Worm (Caenorhabditis elegans) whole organism, early embryonic: Measurements from ENCODE around the gene col-13.

Experiments used
- B0310.2 ChIP-seq: sonication (generic microtip); optimal IDR thresholded peaks from 2 replicates; lab custom pipeline; 2016; ENCODE audit warnings: mild to moderate bottlenecking, missing genetic modification characterization, missing compliant biosample characterization
- F13C5.2 ChIP-seq: sonication (generic microtip); optimal IDR thresholded peaks from 2 replicates; lab custom pipeline; 2017; ENCODE audit warnings: mild to moderate bottlenecking, missing genetic modification characterization, inconsistent platforms, missing compliant biosample characterization
- aly-1 ChIP-seq: sonication (generic microtip); optimal IDR thresholded peaks from 2 replicates; lab custom pipeline; 2016; ENCODE audit warnings: missing genetic modification characterization, missing compliant biosample characterization
- ama-1 ChIP-seq: fragments of 150-350 bp; optimal IDR thresholded peaks from 2 replicates; lab custom pipeline; 2014
- ceh-13 ChIP-seq: fragments of 200-800 bp; sonication (Bioruptor generic); optimal IDR thresholded peaks from 2 replicates; lab custom pipeline; 2018; ENCODE audit warnings: mild to moderate bottlenecking, missing genetic modification characterization, missing compliant biosample characterization
- ceh-36 ChIP-seq: sonication (generic microtip); optimal IDR thresholded peaks from 2 replicates; lab custom pipeline; 2016; ENCODE audit warnings: missing genetic modification characterization, inconsistent platforms, missing compliant biosample characterization
- ets-7 ChIP-seq: sonication (generic microtip); optimal IDR thresholded peaks from 2 replicates; lab custom pipeline; 2016; ENCODE audit warnings: missing genotype, missing genetic modification characterization, missing compliant biosample characterization
- flt-1 ChIP-seq: fragments of 200-800 bp; sonication (Bioruptor generic); IDR thresholded peaks from 2 replicates; pipeline ENCODE4 v1.3.6; 2022; ENCODE audit warnings: missing genetic modification characterization, missing compliant biosample characterization
- hmbx-1 ChIP-seq: sonication (generic microtip); optimal IDR thresholded peaks from 2 replicates; lab custom pipeline; 2016; ENCODE audit warnings: mild to moderate bottlenecking, missing genetic modification characterization, missing compliant biosample characterization
- hmg-4 ChIP-seq: fragments of 200-800 bp; sonication (Bioruptor generic); optimal IDR thresholded peaks from 2 replicates; lab custom pipeline; 2018; ENCODE audit warnings: mild to moderate bottlenecking, missing genetic modification characterization, missing compliant biosample characterization
- hnd-1 ChIP-seq: sonication (generic microtip); optimal IDR thresholded peaks from 2 replicates; lab custom pipeline; 2016; ENCODE audit warnings: missing genetic modification characterization, missing compliant biosample characterization
- pes-1 ChIP-seq: fragments of 200-800 bp; sonication (Bioruptor generic); IDR thresholded peaks from 2 replicates; pipeline ENCODE4 v1.3.6; 2022; ENCODE audit warnings: missing genetic modification reagents, missing genetic modification characterization, missing compliant biosample characterization
- scrt-1 ChIP-seq: fragments of 200-800 bp; sonication (Bioruptor generic); IDR thresholded peaks from 2 replicates; pipeline ENCODE4 v1.3.6; 2022; ENCODE audit warnings: missing genetic modification characterization, missing compliant biosample characterization
- sea-1 ChIP-seq: fragments of 200-800 bp; sonication (Bioruptor generic); conservative IDR thresholded peaks from 2 replicates; pipeline ENCODE4 v1.3.6; 2022; ENCODE audit warnings: missing genetic modification characterization, missing compliant biosample characterization
- tbx-11 ChIP-seq: fragments of 200-800 bp; sonication (Bioruptor generic); IDR thresholded peaks from 2 replicates; pipeline ENCODE4 v1.3.6; 2022; ENCODE audit warnings: missing genetic modification characterization, missing compliant biosample characterization
- tbx-37 ChIP-seq: fragments of 200-800 bp; sonication (Bioruptor generic); conservative IDR thresholded peaks from 2 replicates; pipeline ENCODE4 v1.3.6; 2022; ENCODE audit warnings: missing genetic modification reagents, missing genetic modification characterization, missing compliant biosample characterization
- tra-4 ChIP-seq: sonication (generic microtip); optimal IDR thresholded peaks from 2 replicates; lab custom pipeline; 2017; ENCODE audit warnings: missing genetic modification characterization, missing compliant biosample characterization

The col-13 gene

ce11 chrV:10426253-10426652 is 4.6 kb upstream of the col-13 start, which contains the start of gene apc-10:
TSS of gene apc-10 (minus strand) at chrV:10426353.
- TF ChIP-seq hnd-1 (tag; lab: Kevin White, UChicago) (no peak), B0310.2 (tag; lab: Kevin White, UChicago) (no peak), ama-1 (lab: Kevin White, UChicago) (no peak), tbx-11 (no peak), flt-1 (GFP tag; lab: Robert Waterston, UW) (no peak), aly-1 (no peak), scrt-1 (no peak), sea-1 (GFP tag; lab: Robert Waterston, UW) (no peak), ceh-36 (tag; lab: Kevin White, UChicago) (no peak), tbx-37 (GFP tag; lab: Robert Waterston, UW) (no peak), hmg-4 (GFP tag; lab: Kevin White, UChicago) (no peak), F13C5.2 (tag; lab: Kevin White, UChicago) (no peak), hmbx-1 (tag; lab: Kevin White, UChicago) (no peak), ceh-13 (no peak), pes-1 (GFP tag; lab: Robert Waterston, UW) (no peak), tra-4 (no peak)

ce11 chrV:10425098-10425497 is 3.4 kb upstream of the col-13 start, which contains the start of gene col-12:
TSS of gene col-12 (minus strand) at chrV:10425198.
- TF ChIP-seq ama-1 (lab: Kevin White, UChicago) (no peak), sea-1 (GFP tag; lab: Robert Waterston, UW) (no peak), hnd-1 (tag; lab: Kevin White, UChicago) (no peak), hmg-4 (GFP tag; lab: Kevin White, UChicago) (no peak), tbx-37 (GFP tag; lab: Robert Waterston, UW) (no peak), ets-7 (tag; lab: Kevin White, UChicago) (no peak), tra-4 (no peak), F13C5.2 (tag; lab: Kevin White, UChicago) (no peak)

- TF ChIP-seq F13C5.2 (tag; lab: Kevin White, UChicago): no peak
- no peak for TF ChIP-seq ceh-36 (tag; lab: Kevin White, UChicago)
- TF ChIP-seq scrt-1: no peak
Measured at ce11 chrV:10423511-10423910, 1.8 kb upstream of the col-13 start.

ce11 chrV:10418961-10419360 is 2.7 kb downstream of the col-13 start, which contains the start of gene F15H10.5:
TSS of gene F15H10.5 (minus strand) at chrV:10419061.
- TF ChIP-seq flt-1 (GFP tag; lab: Robert Waterston, UW) (no peak), hmg-4 (GFP tag; lab: Kevin White, UChicago) (no peak), tbx-37 (GFP tag; lab: Robert Waterston, UW) (no peak), ceh-13 (no peak)

DNA sequence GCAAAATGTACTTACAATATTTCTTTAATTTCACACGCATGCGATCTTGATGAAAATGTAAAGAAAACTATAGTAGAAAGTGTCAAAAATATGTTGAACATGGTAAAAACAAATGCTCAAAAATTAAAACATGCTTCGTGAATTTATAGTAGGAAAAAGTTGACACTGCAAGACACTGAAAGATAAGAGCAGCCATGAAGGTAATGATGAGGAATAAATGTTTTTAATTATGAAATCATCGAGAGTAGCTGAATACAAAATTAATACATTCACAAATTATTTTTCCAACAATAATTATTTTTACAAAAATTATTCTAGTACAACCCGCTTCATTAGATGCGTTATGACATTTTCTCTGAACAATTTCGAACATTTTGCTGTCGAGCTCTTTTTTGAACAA is 4.8 kb downstream of the col-13 start, which contains the start of gene F15H10.10:
F15H10.10 (minus strand) TSS at position 101 of the 400 bp plus-strand sequence.
- TF ChIP-seq tbx-37 (GFP tag; lab: Robert Waterston, UW): no peak
- TF ChIP-seq F13C5.2 (tag; lab: Kevin White, UChicago): no peak
- no peak for TF ChIP-seq aly-1
- TF ChIP-seq tbx-11: no peak
- no peak for TF ChIP-seq tra-4
- TF ChIP-seq hnd-1 (tag; lab: Kevin White, UChicago): no peak
- TF ChIP-seq sea-1 (GFP tag; lab: Robert Waterston, UW): no peak
- no peak for TF ChIP-seq scrt-1
- TF ChIP-seq B0310.2 (tag; lab: Kevin White, UChicago): no peak
- TF ChIP-seq ceh-13: no peak

- TF ChIP-seq ceh-36 (tag; lab: Kevin White, UChicago): no peak
- TF ChIP-seq tbx-11: no peak
- TF ChIP-seq hmbx-1 (tag; lab: Kevin White, UChicago): no peak
- no peak for TF ChIP-seq scrt-1
- TF ChIP-seq pes-1 (GFP tag; lab: Robert Waterston, UW): no peak
- TF ChIP-seq flt-1 (GFP tag; lab: Robert Waterston, UW): no peak
- TF ChIP-seq hmg-4 (GFP tag; lab: Kevin White, UChicago): no peak
- no peak for TF ChIP-seq hnd-1 (tag; lab: Kevin White, UChicago)
- no peak for TF ChIP-seq ets-7 (tag; lab: Kevin White, UChicago)
- TF ChIP-seq tra-4: no peak
- no peak for TF ChIP-seq F13C5.2 (tag; lab: Kevin White, UChicago)
- no peak for TF ChIP-seq tbx-37 (GFP tag; lab: Robert Waterston, UW)
- TF ChIP-seq aly-1: no peak
- no peak for TF ChIP-seq sea-1 (GFP tag; lab: Robert Waterston, UW)
- TF ChIP-seq ama-1 (lab: Kevin White, UChicago): no peak
- no peak for TF ChIP-seq ceh-13
- TF ChIP-seq B0310.2 (tag; lab: Kevin White, UChicago): no peak
Measured at ce11 chrV:10414610-10415009, 7.1 kb downstream of the col-13 start, which contains the start of gene F15H10.9. TSS of gene F15H10.9 (minus strand) at chrV:10414710.

DNA sequence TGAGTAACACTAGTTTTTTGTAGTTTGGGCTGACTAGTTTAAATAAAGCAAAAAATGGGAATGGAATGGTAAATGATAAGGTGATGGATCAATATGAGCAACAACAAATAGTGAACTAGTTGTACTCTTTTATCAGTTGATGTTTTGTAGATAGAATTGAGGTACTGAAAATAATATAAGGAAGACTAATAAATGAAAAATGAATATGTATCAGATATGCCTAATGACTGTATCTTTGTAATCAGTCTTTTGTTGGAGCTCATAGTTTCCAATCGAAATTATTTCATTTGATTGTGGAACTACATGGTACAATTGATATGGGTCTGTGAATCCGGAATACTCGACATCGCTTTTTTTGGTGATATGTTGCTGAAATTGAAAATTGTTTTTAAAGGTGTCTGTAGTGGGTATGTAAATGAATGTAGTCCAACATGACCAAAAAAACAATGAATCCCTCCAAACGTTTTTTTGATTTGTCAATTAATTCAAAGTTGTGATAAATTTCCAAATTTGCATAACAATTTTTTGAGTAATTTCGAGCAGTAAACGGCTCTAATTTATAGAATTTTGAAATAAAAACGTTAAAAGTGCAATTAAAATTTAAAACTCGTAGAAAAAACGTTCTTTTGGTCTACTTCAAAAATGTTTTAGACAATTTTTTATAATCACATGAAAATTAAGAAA is 11.5 kb downstream of the col-13 start, which contains the start of gene F15H10.12:
F15H10.12 (minus strand) TSS at position 51 of the 684 bp plus-strand sequence.
- TF ChIP-seq ets-7 (tag; lab: Kevin White, UChicago) (no peak), ceh-13 (no peak), B0310.2 (tag; lab: Kevin White, UChicago) (no peak), ceh-36 (tag; lab: Kevin White, UChicago) (no peak), F13C5.2 (tag; lab: Kevin White, UChicago) (no peak), hmbx-1 (tag; lab: Kevin White, UChicago) (no peak), sea-1 (GFP tag; lab: Robert Waterston, UW) (no peak), pes-1 (GFP tag; lab: Robert Waterston, UW) (no peak)
